Worm (Caenorhabditis elegans) whole organism, midembryonic: ENCODE measurements around the gene T09A12.8.

Experiments used
- T22C8.4 ChIP-seq: fragments of 200-800 bp; sonication (Bioruptor generic); IDR thresholded peaks from 2 replicates; pipeline ENCODE4 v1.3.6; 2022; ENCODE audit warnings: missing genetic modification characterization, missing compliant biosample characterization
- cog-1 ChIP-seq: sonication (generic microtip); optimal IDR thresholded peaks from 2 replicates; lab custom pipeline; 2016; ENCODE audit warnings: missing genetic modification characterization, missing compliant biosample characterization
- flt-1 ChIP-seq: fragments of 200-800 bp; sonication (Bioruptor generic); IDR thresholded peaks from 2 replicates; pipeline ENCODE4 v1.3.6; 2022; ENCODE audit warnings: missing genetic modification characterization, missing compliant biosample characterization
- klf-2 ChIP-seq: fragments of 200-800 bp; sonication (Bioruptor generic); conservative IDR thresholded peaks from 2 replicates; pipeline ENCODE4 v1.3.6; 2022; ENCODE audit warnings: missing genetic modification reagents, missing genetic modification characterization, missing compliant biosample characterization
- med-1 ChIP-seq: sonication (generic microtip); optimal IDR thresholded peaks from 2 replicates; lab custom pipeline; 2017; ENCODE audit warnings: missing genetic modification characterization, mild to moderate bottlenecking, missing compliant biosample characterization, antibody characterized with exemption, missing genetic modification reagents; ENCODE audit not compliant: insufficient read depth
- ref-1 ChIP-seq: fragments of 200-800 bp; sonication (Bioruptor generic); conservative IDR thresholded peaks from 2 replicates; pipeline ENCODE4 v1.3.6; 2022; ENCODE audit warnings: missing genetic modification reagents, missing genetic modification characterization, missing compliant biosample characterization
- tab-1 ChIP-seq: fragments of 200-800 bp; sonication (Bioruptor generic); IDR thresholded peaks from 2 replicates; pipeline ENCODE4 v1.3.6; 2022; ENCODE audit warnings: missing genetic modification characterization, missing compliant biosample characterization
- ztf-23 ChIP-seq: fragments of 200-800 bp; sonication (Bioruptor generic); IDR thresholded peaks from 2 replicates; pipeline ENCODE4 v1.3.6; 2022; ENCODE audit warnings: missing genetic modification reagents, missing genetic modification characterization, missing compliant biosample characterization
- ztf-29 ChIP-seq: fragments of 200-800 bp; sonication (Bioruptor generic); IDR thresholded peaks from 2 replicates; pipeline ENCODE4 v1.3.6; 2022; ENCODE audit warnings: missing genetic modification reagents, missing genetic modification characterization, missing compliant biosample characterization

Gene T09A12.8

DNA sequence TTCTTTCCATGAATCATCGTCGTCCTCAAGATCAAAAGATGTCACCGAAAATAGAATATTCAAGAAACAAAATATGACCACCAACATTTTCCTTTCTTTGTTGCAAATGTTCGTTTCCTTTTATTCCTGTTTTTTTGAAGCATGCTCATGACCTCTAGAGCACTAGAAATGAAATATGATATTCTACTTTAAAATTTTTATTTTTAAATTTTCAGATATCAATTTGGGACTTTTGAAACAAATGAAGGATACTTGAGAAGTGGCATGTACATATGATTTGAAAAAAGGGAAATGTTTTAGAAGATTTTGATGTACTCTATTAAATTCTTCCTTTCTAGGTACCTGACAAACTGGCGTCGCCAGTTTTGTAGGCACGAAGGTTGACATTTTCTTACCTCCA is 31.7 kb upstream of the T09A12.8 start, which contains the start of gene K07H8.11:
Gene K07H8.11, minus strand, starts transcription at position 101 of the 400 bp plus-strand sequence.
- no peak for TF ChIP-seq cog-1 (tag; lab: Kevin White, UChicago)
- TF ChIP-seq ztf-29: no peak
- TF ChIP-seq med-1 (GFP tag; lab: Kevin White, UChicago): no peak
- no peak for TF ChIP-seq T22C8.4 (GFP tag; lab: Robert Waterston, UW)
- no peak for TF ChIP-seq ztf-23 (GFP tag; lab: Robert Waterston, UW)
- TF ChIP-seq flt-1 (GFP tag; lab: Robert Waterston, UW): no peak
- TF ChIP-seq ref-1 (GFP tag; lab: Robert Waterston, UW): no peak
- TF ChIP-seq tab-1 (GFP tag; lab: Robert Waterston, UW): no peak
- no peak for TF ChIP-seq klf-2

- TF ChIP-seq ztf-23 (GFP tag; lab: Robert Waterston, UW) (no peak), med-1 (GFP tag; lab: Kevin White, UChicago) (no peak), cog-1 (tag; lab: Kevin White, UChicago) (no peak), ztf-29 (no peak), flt-1 (GFP tag; lab: Robert Waterston, UW) (no peak), klf-2 (no peak), ref-1 (GFP tag; lab: Robert Waterston, UW) (no peak), tab-1 (GFP tag; lab: Robert Waterston, UW) (no peak), T22C8.4 (GFP tag; lab: Robert Waterston, UW) (no peak)
Observed at ce11 chrIV:8273334-8273733, 29.8 kb upstream of the T09A12.8 start.

DNA sequence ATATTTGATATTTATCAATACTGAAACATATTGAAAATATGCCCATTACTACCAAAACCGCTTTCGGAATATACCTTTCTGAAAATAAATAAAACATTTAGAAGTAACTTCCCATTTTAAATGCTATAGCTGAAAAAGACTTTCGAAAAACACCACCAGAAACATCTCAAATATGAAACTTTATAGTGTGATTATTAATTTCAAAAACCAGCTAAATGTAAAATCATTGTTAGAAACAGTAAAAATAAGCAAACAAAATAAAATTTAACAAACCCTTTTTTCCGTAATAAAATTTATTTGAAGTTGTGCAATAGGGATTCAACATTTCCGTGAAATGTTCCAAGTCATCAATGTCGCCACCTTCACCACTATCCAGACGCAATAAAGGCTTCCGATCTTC is 24.5 kb upstream of the T09A12.8 start, which contains the start of the genes K07H8.5 and K07H8.8:
Gene K07H8.5, plus strand, starts transcription at position 301 of the 400 bp plus-strand sequence.
Gene K07H8.8, minus strand, starts transcription at position 389 of the 400 bp plus-strand sequence.
- TF ChIP-seq med-1 (GFP tag; lab: Kevin White, UChicago) (no peak), ztf-29 (no peak), tab-1 (GFP tag; lab: Robert Waterston, UW) (no peak), ref-1 (GFP tag; lab: Robert Waterston, UW) (no peak), klf-2 (no peak), flt-1 (GFP tag; lab: Robert Waterston, UW) (no peak), cog-1 (tag; lab: Kevin White, UChicago) (no peak), T22C8.4 (GFP tag; lab: Robert Waterston, UW) (no peak), ztf-23 (GFP tag; lab: Robert Waterston, UW) (no peak)

DNA sequence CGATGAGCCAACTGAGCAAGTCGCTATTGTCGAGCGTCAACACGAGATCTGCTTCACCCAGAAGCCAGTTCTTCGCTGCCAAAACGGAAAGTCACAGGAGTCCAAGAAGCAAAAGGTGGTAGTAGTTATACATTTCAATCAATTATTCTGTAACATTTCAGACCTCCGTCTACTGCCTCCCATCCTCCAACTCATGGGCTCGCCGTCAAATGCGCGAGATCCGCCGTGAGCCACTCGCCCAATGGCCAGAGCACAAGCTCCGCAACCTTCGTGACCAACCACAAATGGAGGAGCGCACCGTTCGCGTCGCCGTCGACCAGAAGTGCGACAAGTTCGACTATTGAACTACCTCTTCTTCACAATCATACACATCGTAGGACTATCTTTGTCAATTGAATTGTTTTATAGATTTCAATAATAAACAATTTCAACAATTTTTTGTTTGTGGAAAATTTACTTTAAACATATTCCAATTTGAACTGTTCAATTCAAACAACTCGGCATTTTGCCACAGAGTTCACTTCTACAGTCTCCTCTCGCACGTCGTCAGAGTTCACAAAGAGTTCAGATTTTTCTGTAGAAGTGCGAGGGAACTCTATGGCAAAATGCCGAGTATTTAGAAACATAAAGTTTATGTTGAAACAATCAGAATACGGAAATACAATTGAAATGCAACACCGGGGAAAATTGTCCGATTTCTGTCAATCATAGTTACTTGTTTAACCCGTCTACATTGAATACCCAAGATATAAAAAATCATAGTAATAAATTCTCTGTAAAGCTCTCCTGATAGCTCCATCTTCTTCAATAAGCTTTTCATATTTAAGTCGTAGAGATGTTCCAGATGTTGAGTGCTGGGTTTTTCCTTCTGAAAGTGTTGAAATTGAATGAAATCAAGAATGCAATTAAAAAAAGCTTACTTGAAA is 22.8 kb upstream of the T09A12.8 start:
- TF ChIP-seq cog-1 (tag; lab: Kevin White, UChicago): no peak
- no peak for TF ChIP-seq T22C8.4 (GFP tag; lab: Robert Waterston, UW)
- TF ChIP-seq med-1 (GFP tag; lab: Kevin White, UChicago): no peak
- TF ChIP-seq ref-1 (GFP tag; lab: Robert Waterston, UW): no peak
- no peak for TF ChIP-seq klf-2
- no peak for TF ChIP-seq ztf-29
- no peak for TF ChIP-seq tab-1 (GFP tag; lab: Robert Waterston, UW)
- no peak for TF ChIP-seq flt-1 (GFP tag; lab: Robert Waterston, UW)
- TF ChIP-seq ztf-23 (GFP tag; lab: Robert Waterston, UW): no peak

DNA sequence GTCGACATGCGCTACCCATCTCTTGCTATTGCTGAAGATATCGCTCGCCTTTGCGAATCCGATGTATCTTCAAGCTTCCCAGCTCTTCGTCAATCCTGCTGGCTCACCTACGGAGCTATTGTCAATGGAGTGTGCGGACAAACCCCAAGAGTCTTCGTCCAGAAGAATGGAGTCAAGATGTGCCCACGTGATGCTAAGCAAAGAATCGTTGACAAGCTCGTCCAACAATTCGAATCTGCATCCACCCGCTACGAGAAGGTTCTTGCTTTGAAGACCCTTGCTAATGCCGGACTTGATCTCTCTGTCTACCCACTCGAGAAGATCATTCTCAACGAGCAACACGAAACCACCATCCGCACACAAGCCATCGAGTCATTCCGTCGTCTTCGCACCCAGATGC is 19.2 kb upstream of the T09A12.8 start:
- no peak for TF ChIP-seq ztf-29
- no peak for TF ChIP-seq T22C8.4 (GFP tag; lab: Robert Waterston, UW)
- no peak for TF ChIP-seq flt-1 (GFP tag; lab: Robert Waterston, UW)
- no peak for TF ChIP-seq klf-2
- TF ChIP-seq cog-1 (tag; lab: Kevin White, UChicago): no peak
- TF ChIP-seq ref-1 (GFP tag; lab: Robert Waterston, UW): no peak
- no peak for TF ChIP-seq ztf-23 (GFP tag; lab: Robert Waterston, UW)
- TF ChIP-seq med-1 (GFP tag; lab: Kevin White, UChicago): no peak
- no peak for TF ChIP-seq tab-1 (GFP tag; lab: Robert Waterston, UW)

DNA sequence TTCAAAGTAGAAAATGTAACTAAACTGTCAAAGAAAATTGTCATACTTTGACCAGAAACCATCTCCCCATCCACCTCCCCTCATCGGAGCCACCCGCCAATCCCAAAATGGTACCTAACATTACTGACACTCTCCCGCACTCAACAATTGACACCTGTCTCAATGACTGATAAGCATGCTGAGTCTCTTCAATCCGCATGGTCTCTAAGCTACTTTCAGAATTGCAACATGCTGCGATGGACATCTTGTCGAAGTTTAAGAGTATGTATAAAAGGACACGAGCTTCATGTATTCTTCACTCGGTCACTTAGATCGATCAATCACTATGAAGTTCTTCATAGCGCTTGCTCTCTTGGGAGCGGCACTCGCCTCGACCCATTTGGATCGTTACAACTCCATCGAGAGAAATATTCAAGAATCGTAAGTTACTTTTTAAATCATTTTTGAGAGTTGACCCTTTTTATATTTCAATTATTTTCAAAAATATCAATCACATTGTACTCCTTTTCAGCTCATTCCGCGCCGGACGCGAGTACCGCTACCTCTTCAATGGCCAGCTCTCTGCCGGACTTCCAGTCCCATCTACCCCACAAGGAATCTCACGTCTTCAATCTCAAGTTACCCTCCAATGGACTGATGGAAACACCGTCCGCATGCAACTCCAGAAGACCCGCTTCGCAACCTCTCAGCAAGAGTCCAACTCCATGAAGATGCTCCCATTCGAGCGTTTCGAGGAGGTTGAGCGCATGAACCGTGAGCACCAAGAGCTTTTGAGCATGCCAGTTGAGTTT is 17.5 kb upstream of the T09A12.8 start, which contains the start of gene vit-6:
Gene vit-6, plus strand, starts transcription at position 310 of the 791 bp plus-strand sequence.
- no peak for TF ChIP-seq med-1 (GFP tag; lab: Kevin White, UChicago)
- no peak for TF ChIP-seq ztf-23 (GFP tag; lab: Robert Waterston, UW)
- TF ChIP-seq flt-1 (GFP tag; lab: Robert Waterston, UW): no peak
- no peak for TF ChIP-seq tab-1 (GFP tag; lab: Robert Waterston, UW)
- no peak for TF ChIP-seq T22C8.4 (GFP tag; lab: Robert Waterston, UW)
- no peak for TF ChIP-seq ztf-29
- TF ChIP-seq cog-1 (tag; lab: Kevin White, UChicago): no peak
- TF ChIP-seq ref-1 (GFP tag; lab: Robert Waterston, UW): no peak
- no peak for TF ChIP-seq klf-2

DNA sequence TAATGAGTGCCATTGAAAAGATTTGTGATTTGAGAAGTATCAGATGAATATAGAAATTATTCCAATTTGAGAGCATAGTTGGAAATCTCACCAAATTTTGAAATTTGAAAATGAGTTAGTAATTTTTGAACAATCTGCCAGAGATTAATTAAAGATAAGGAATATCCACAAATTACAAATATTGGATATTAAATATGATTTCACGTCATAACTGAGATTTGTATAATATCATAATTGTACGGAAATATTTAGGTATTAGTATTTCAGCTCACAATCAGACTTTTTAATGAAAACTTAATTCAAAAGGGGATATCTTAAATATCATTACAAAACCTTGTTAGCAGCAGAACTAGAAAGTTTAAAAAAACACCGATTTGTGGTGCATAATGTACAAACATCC is 16.4 kb upstream of the T09A12.8 start, which contains the start of gene K07H8.7:
Gene K07H8.7, minus strand, starts transcription at position 101 of the 400 bp plus-strand sequence.
- TF ChIP-seq ref-1 (GFP tag; lab: Robert Waterston, UW): no peak
- no peak for TF ChIP-seq cog-1 (tag; lab: Kevin White, UChicago)
- TF ChIP-seq flt-1 (GFP tag; lab: Robert Waterston, UW): no peak
- no peak for TF ChIP-seq ztf-23 (GFP tag; lab: Robert Waterston, UW)
- TF ChIP-seq T22C8.4 (GFP tag; lab: Robert Waterston, UW): no peak
- no peak for TF ChIP-seq ztf-29
- no peak for TF ChIP-seq tab-1 (GFP tag; lab: Robert Waterston, UW)
- no peak for TF ChIP-seq klf-2
- TF ChIP-seq med-1 (GFP tag; lab: Kevin White, UChicago): no peak

DNA sequence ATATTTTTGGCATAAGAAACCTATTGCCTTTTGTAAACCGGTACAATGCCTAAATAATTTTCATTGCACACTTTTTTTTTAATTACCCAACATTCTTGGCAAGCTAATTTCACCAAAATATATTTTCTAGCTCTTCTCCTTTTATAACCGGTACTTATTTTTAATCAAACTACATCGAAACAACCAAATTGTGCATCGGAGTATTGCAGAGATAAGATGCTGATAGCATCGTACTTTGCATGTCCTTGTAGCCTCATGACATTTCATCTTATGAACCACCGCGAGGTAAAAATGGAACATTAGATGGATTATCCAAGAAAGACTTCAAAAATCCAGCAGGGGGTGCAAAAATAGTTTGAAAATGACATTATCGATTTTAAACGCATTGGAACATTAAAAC is 11.7 kb upstream of the T09A12.8 start:
- TF ChIP-seq klf-2: no peak
- no peak for TF ChIP-seq ztf-29
- TF ChIP-seq med-1 (GFP tag; lab: Kevin White, UChicago): no peak
- TF ChIP-seq ref-1 (GFP tag; lab: Robert Waterston, UW): no peak
- TF ChIP-seq ztf-23 (GFP tag; lab: Robert Waterston, UW): no peak
- no peak for TF ChIP-seq flt-1 (GFP tag; lab: Robert Waterston, UW)
- TF ChIP-seq cog-1 (tag; lab: Kevin White, UChicago): no peak
- no peak for TF ChIP-seq tab-1 (GFP tag; lab: Robert Waterston, UW)
- TF ChIP-seq T22C8.4 (GFP tag; lab: Robert Waterston, UW): no peak
